Fruit fly (Drosophila melanogaster) whole organism, wandering third instar larva: ENCODE data around the gene CG18132.

Experiments used
- Abd-B ChIP-seq: fragments of >200 bp; optimal IDR thresholded peaks from 2 replicates; lab custom pipeline; 2017; ENCODE audit warnings: missing biosample characterization, missing genetic modification characterization
- CG32264 ChIP-seq: fragments of 200-800 bp; sonication (Bioruptor generic); optimal IDR thresholded peaks from 2 replicates; lab custom pipeline; 2016; ENCODE audit warnings: missing biosample characterization, missing genetic modification characterization
- CG9705 ChIP-seq: fragments of 200-800 bp; sonication (Bioruptor generic); optimal IDR thresholded peaks from 2 replicates; lab custom pipeline; 2018; ENCODE audit warnings: missing biosample characterization, mild to moderate bottlenecking, missing genetic modification characterization
- CrebA ChIP-seq: fragments of 200-800 bp; sonication (Bioruptor generic); optimal IDR thresholded peaks from 2 replicates; lab custom pipeline; 2016; ENCODE audit warnings: missing biosample characterization, mild to moderate bottlenecking, missing genetic modification characterization, borderline replicate concordance
- Dfd ChIP-seq: fragments of >200 bp; optimal IDR thresholded peaks from 2 replicates; lab custom pipeline; 2017; ENCODE audit warnings: missing biosample characterization, missing genetic modification characterization
- Dif ChIP-seq: fragments of 200-275, 200-300 bp; sonication (Bioruptor generic); optimal IDR thresholded peaks from 2 replicates; lab custom pipeline; 2018; ENCODE audit warnings: missing biosample characterization, missing genetic modification characterization; ENCODE audit not compliant: partially characterized antibody
- HLH106 ChIP-seq: fragments of 200-800 bp; optimal IDR thresholded peaks from 3 replicates; lab custom pipeline; 2019; ENCODE audit warnings: missing biosample characterization, mild to moderate bottlenecking, missing genetic modification characterization, moderate library complexity
- Hnf4 ChIP-seq: fragments of 200-800 bp; sonication (Bioruptor generic); optimal IDR thresholded peaks from 2 replicates; lab custom pipeline; 2016; ENCODE audit warnings: missing biosample characterization, mild to moderate bottlenecking, missing genetic modification characterization
- Jra ChIP-seq: sonication (Bioruptor generic); optimal IDR thresholded peaks from 2 replicates; lab custom pipeline; 2016; ENCODE audit warnings: missing biosample characterization, missing genetic modification characterization
- Mio ChIP-seq: sonication (Bioruptor generic); optimal IDR thresholded peaks from 2 replicates; lab custom pipeline; 2016; ENCODE audit warnings: missing biosample characterization, missing genetic modification characterization
- Myc ChIP-seq: fragments of >200 bp; optimal IDR thresholded peaks from 2 replicates; lab custom pipeline; 2017
- N ChIP-seq: fragments of >200 bp; optimal IDR thresholded peaks from 2 replicates; lab custom pipeline; 2018; ENCODE audit warnings: missing biosample characterization, missing external identifiers, missing genetic modification characterization
- OdsH ChIP-seq: fragments of 200-800 bp; sonication (Bioruptor generic); optimal IDR thresholded peaks from 2 replicates; lab custom pipeline; 2016; ENCODE audit warnings: missing biosample characterization, mild to moderate bottlenecking, missing genetic modification characterization
- Rel ChIP-seq, 2 experiments: fragments of 200-800 bp; sonication (Bioruptor generic) in 1 of 2; optimal IDR thresholded peaks; 2 replicates in 1 of 2; 3 replicates in 1 of 2; lab custom pipeline; 2016 to 2019; ENCODE audit warnings: mild to moderate bottlenecking in 2 of 2, missing biosample characterization in 2 of 2, missing genetic modification characterization in 2 of 2, moderate library complexity in 1 of 2
- Sp1 ChIP-seq: fragments of 200-800 bp; sonication (Bioruptor generic); optimal IDR thresholded peaks from 3 replicates; lab custom pipeline; 2019; ENCODE audit warnings: missing biosample characterization, mild to moderate bottlenecking, missing genetic modification characterization, moderate library complexity
- Vsx2 ChIP-seq: fragments of 200-300, 225-300 bp; sonication (Bioruptor generic); optimal IDR thresholded peaks from 2 replicates; lab custom pipeline; 2018; ENCODE audit warnings: missing biosample characterization, missing genetic modification characterization; ENCODE audit not compliant: partially characterized antibody
- br ChIP-seq: fragments of 200-800 bp; sonication (Bioruptor generic); optimal IDR thresholded peaks from 2 replicates; lab custom pipeline; 2016; ENCODE audit warnings: missing biosample characterization, missing genetic modification characterization
- brk ChIP-seq: fragments of 200-800 bp; sonication (Bioruptor generic); optimal IDR thresholded peaks from 2 replicates; lab custom pipeline; 2016; ENCODE audit warnings: missing biosample characterization, mild to moderate bottlenecking, missing genetic modification characterization
- dl ChIP-seq, 2 experiments: fragments of 175-275, 200-275 bp in 1 of 2; fragments of 200-275 bp in 1 of 2; sonication (Bioruptor generic); optimal IDR thresholded peaks; lab custom pipeline; 2018; ENCODE audit warnings: mild to moderate bottlenecking in 2 of 2, missing biosample characterization in 2 of 2, missing genetic modification characterization in 2 of 2, moderate library complexity in 2 of 2; ENCODE audit not compliant: partially characterized antibody in 2 of 2, insufficient read depth in 1 of 2
- dmrt93B ChIP-seq: fragments of 200-800 bp; sonication (Bioruptor generic); optimal IDR thresholded peaks from 2 replicates; lab custom pipeline; 2018; ENCODE audit warnings: missing biosample characterization, mild to moderate bottlenecking, missing genetic modification characterization
- ey ChIP-seq: fragments of 200-800 bp; sonication (Bioruptor generic); optimal IDR thresholded peaks from 2 replicates; lab custom pipeline; 2016; ENCODE audit warnings: missing biosample characterization, missing genetic modification characterization
- foxo ChIP-seq, 2 experiments: fragments of 200-800 bp; sonication (Bioruptor generic); optimal IDR thresholded peaks; 2 replicates in 1 of 2; 3 replicates in 1 of 2; lab custom pipeline; 2016 to 2017; ENCODE audit warnings: missing biosample characterization in 2 of 2, missing genetic modification characterization in 2 of 2
- fru ChIP-seq: fragments of 200-800 bp; sonication (Bioruptor generic); optimal IDR thresholded peaks from 3 replicates; lab custom pipeline; 2016; ENCODE audit warnings: missing biosample characterization, mild to moderate bottlenecking, missing genetic modification characterization
- h ChIP-seq: fragments of 200-800 bp; sonication (Bioruptor generic); optimal IDR thresholded peaks from 3 replicates; lab custom pipeline; 2016; ENCODE audit warnings: missing biosample characterization, mild to moderate bottlenecking, missing genetic modification characterization
- jim ChIP-seq: fragments of 175-275, 200-325 bp; sonication (Bioruptor generic); optimal IDR thresholded peaks from 2 replicates; lab custom pipeline; 2016; ENCODE audit warnings: missing biosample characterization, mild to moderate bottlenecking, missing genetic modification characterization
- lola ChIP-seq: fragments of >200 bp; optimal IDR thresholded peaks from 2 replicates; lab custom pipeline; 2017; ENCODE audit warnings: missing biosample characterization, missing genetic modification characterization
- pan ChIP-seq: fragments of >200 bp; optimal IDR thresholded peaks from 2 replicates; lab custom pipeline; 2017
- psq ChIP-seq: fragments of 200-800 bp; sonication (Bioruptor generic); optimal IDR thresholded peaks from 3 replicates; lab custom pipeline; 2017; ENCODE audit warnings: missing biosample characterization, mild to moderate bottlenecking, missing genetic modification characterization, moderate library complexity
- rgr ChIP-seq: fragments of 200-800 bp; sonication (Bioruptor generic); optimal IDR thresholded peaks from 3 replicates; lab custom pipeline; 2016; ENCODE audit warnings: missing biosample characterization, mild to moderate bottlenecking, missing genetic modification characterization
- sage ChIP-seq: fragments of 200-800 bp; sonication (Bioruptor generic); optimal IDR thresholded peaks from 2 replicates; lab custom pipeline; 2016; ENCODE audit warnings: missing biosample characterization, mild to moderate bottlenecking, missing genetic modification characterization
- tai ChIP-seq: sonication (Bioruptor generic); optimal IDR thresholded peaks from 2 replicates; lab custom pipeline; 2016; ENCODE audit warnings: missing biosample characterization, missing genetic modification characterization
- usp ChIP-seq: fragments of >200 bp; optimal IDR thresholded peaks from 2 replicates; lab custom pipeline; 2017; ENCODE audit warnings: missing biosample characterization, missing genetic modification characterization
- woc ChIP-seq: sonication (Bioruptor generic); optimal IDR thresholded peaks from 2 replicates; lab custom pipeline; 2016; ENCODE audit warnings: missing biosample characterization, mild to moderate bottlenecking, missing genetic modification characterization

The CG18132 gene

dm6 chr2L:1476872-1477503 lies 40.3 kb downstream of the CG18132 start:
- TF ChIP-seq br (GFP tag; lab: Kevin White, UChicago) (peak; percentile 22), fru (peak; percentile 36), lola (GFP tag; lab: Kevin White, UChicago) (no peak), Vsx2 (GFP tag; lab: Kevin White, UChicago) (no peak), HLH106 (tag; lab: Kevin White, UChicago) (no peak), foxo (GFP tag; optimal IDR thresholded peaks at IDR 0.05; lab: Kevin White, UChicago) (peak in 1 of 2 experiments; percentile 0), N (GFP tag; lab: Kevin White, UChicago) (no peak), brk (GFP tag; lab: Kevin White, UChicago) (no peak)

DNA sequence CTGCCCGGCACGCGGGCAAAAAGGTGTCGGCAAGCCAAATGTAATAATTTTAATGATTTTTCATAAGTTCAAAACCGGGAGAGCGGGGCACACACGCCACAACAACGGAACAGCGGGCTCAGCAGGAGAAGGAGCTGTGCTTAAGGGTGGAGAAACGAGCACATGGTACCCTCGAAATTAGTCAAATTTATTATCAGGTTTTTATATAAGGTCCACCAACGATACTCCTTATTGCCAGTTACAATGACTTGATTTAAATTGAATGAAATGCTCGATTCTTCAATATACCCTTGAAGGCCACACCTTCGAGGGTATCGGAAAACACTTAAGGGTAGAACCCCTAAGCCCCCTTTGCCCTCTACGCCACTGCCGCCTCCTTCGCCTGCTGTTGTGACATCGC lies 43.9 kb downstream of the CG18132 start:
- TF ChIP-seq Abd-B, result no peak
- no peak for TF ChIP-seq pan
- no peak for TF ChIP-seq CG32264 (GFP tag; lab: Kevin White, UChicago)
- TF ChIP-seq sage (GFP tag; lab: Kevin White, UChicago), result no peak
- peak; percentile 69 for TF ChIP-seq Hnf4 (GFP tag; lab: Kevin White, UChicago)
- peak; percentile 78 for TF ChIP-seq fru
- peak; percentile 44 for TF ChIP-seq Jra (GFP tag; lab: Kevin White, UChicago)
- TF ChIP-seq br (GFP tag; lab: Kevin White, UChicago), result peak; percentile 58
- TF ChIP-seq foxo (GFP tag; optimal IDR thresholded peaks at IDR 0.05; lab: Kevin White, UChicago), result peak in 1 of 2 experiments; percentile 72
- no peak for TF ChIP-seq usp (GFP tag; lab: Kevin White, UChicago)
- TF ChIP-seq CG9705 (GFP tag; lab: Kevin White, UChicago), result no peak
- no peak for TF ChIP-seq Rel (GFP tag; optimal IDR thresholded peaks at IDR 0.05; lab: Kevin White, UChicago)
- no peak for TF ChIP-seq Rel (tag; optimal IDR thresholded peaks at IDR 0.05; lab: Kevin White, UChicago)
- peak; percentile 68 for TF ChIP-seq rgr (GFP tag; lab: Kevin White, UChicago)
- TF ChIP-seq psq (GFP tag; lab: Kevin White, UChicago), result peak; percentile 60
- TF ChIP-seq HLH106 (tag; lab: Kevin White, UChicago), result peak; percentile 63
- TF ChIP-seq dmrt93B, result peak; percentile 21
- no peak for TF ChIP-seq jim (GFP tag; lab: Kevin White, UChicago)
- TF ChIP-seq woc (GFP tag; lab: Kevin White, UChicago), result peak; percentile 72
- peak; percentile 76 for TF ChIP-seq h (GFP tag; lab: Kevin White, UChicago)
- no peak for TF ChIP-seq Vsx2 (GFP tag; lab: Kevin White, UChicago)
- TF ChIP-seq ey (GFP tag; lab: Kevin White, UChicago), result peak; percentile 69
- TF ChIP-seq Sp1 (GFP tag; lab: Kevin White, UChicago), result peak; percentile 58
- peak; percentile 23 for TF ChIP-seq brk (GFP tag; lab: Kevin White, UChicago)
- no peak for TF ChIP-seq Mio (GFP tag; lab: Kevin White, UChicago)
- peak; percentile 72 for TF ChIP-seq OdsH (GFP tag; lab: Kevin White, UChicago)
- peak; percentile 46 for TF ChIP-seq tai (GFP tag; lab: Kevin White, UChicago)

DNA sequence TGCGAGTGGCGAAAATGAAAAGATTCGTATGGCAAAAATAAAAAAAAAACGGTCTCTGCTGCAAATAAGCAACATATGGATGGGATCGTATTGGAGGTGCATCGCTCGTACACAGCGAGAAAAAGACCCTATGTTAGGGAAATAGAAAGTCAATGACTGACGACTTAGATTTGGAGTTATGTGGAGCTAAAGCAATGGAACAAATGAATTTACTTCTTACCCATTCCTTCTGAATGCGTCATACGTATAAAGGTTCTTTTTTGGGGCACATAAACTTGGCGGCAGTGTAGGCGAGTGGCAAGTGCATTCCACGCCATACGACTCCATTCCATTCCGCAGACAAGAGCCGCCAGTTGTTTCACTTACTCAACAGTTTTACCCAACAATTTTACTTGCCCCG lies 46.5 kb downstream of the CG18132 start:
- TF ChIP-seq h (GFP tag; lab: Kevin White, UChicago) (peak; percentile 71), rgr (GFP tag; lab: Kevin White, UChicago) (peak; percentile 58), Dif (GFP tag; lab: Kevin White, UChicago) (no peak), tai (GFP tag; lab: Kevin White, UChicago) (no peak), Vsx2 (GFP tag; lab: Kevin White, UChicago) (no peak), HLH106 (tag; lab: Kevin White, UChicago) (peak; percentile 55), Myc (lab: Kevin White, UChicago) (no peak), br (GFP tag; lab: Kevin White, UChicago) (peak; percentile 66), sage (GFP tag; lab: Kevin White, UChicago) (peak; percentile 25), Dfd (no peak), Hnf4 (GFP tag; lab: Kevin White, UChicago) (peak; percentile 52), dmrt93B (peak; percentile 46), OdsH (GFP tag; lab: Kevin White, UChicago) (peak; percentile 58), CrebA (GFP tag; lab: Kevin White, UChicago) (no peak), Sp1 (GFP tag; lab: Kevin White, UChicago) (peak; percentile 49), foxo (GFP tag; optimal IDR thresholded peaks at IDR 0.05; lab: Kevin White, UChicago) (peak in 1 of 2 experiments; percentile 72), CG32264 (GFP tag; lab: Kevin White, UChicago) (peak; percentile 17), dl (GFP tag; optimal IDR thresholded peaks at IDR 0.05; lab: Kevin White, UChicago; ENCODE audit: insufficient read depth in 1 of 2, partially characterized antibody in 2 of 2) (no peak), woc (GFP tag; lab: Kevin White, UChicago) (peak; percentile 16), fru (peak; percentile 71), psq (GFP tag; lab: Kevin White, UChicago) (peak; percentile 29), ey (GFP tag; lab: Kevin White, UChicago) (peak; percentile 71)
- TF ChIP-seq, all 38 proteins: peak for 15
